Fruit fly (Drosophila melanogaster) whole organism, embryonic: ENCODE results near the gene CG31816.

Experiments
- Atf6 ChIP-seq: fragments of 200-800 bp; sonication (Bioruptor generic); IDR thresholded peaks from 2 replicates; pipeline ENCODE4 v1.3.6; 2022; ENCODE audit warnings: missing biosample characterization, missing genetic modification characterization
- CG10147 ChIP-seq: fragments of 200-800 bp; sonication (Bioruptor generic); optimal IDR thresholded peaks from 2 replicates; lab custom pipeline; 2019; ENCODE audit warnings: missing biosample characterization, mild to moderate bottlenecking, missing genetic modification characterization, moderate library complexity
- CG10321 ChIP-seq: fragments of 200-800 bp; sonication (Bioruptor generic); IDR thresholded peaks from 2 replicates; pipeline ENCODE4 v1.3.6; 2022; ENCODE audit warnings: missing biosample characterization, missing genetic modification characterization
- CG10431 ChIP-seq: fragments of 200-800 bp; sonication (Bioruptor generic); optimal IDR thresholded peaks from 3 replicates; lab custom pipeline; 2018; ENCODE audit warnings: missing biosample characterization, mild to moderate bottlenecking, missing genetic modification characterization
- CG11398 ChIP-seq: fragments of 200-800 bp; sonication (Bioruptor generic); optimal IDR thresholded peaks from 2 replicates; lab custom pipeline; 2016; ENCODE audit warnings: missing biosample characterization, missing genetic modification characterization
- CG11456 ChIP-seq: fragments of 200-800 bp; sonication (Bioruptor generic); IDR thresholded peaks from 3 replicates; pipeline ENCODE4 v1.3.6; 2022; ENCODE audit warnings: missing biosample characterization, missing genetic modification characterization
- CG11695 ChIP-seq: fragments of 200-800 bp; sonication (Bioruptor generic); IDR thresholded peaks from 3 replicates; pipeline ENCODE4 v1.3.6; 2022; ENCODE audit warnings: missing biosample characterization, missing genetic modification characterization
- CG14014 ChIP-seq: fragments of 200-800 bp; sonication (Bioruptor generic); IDR thresholded peaks from 2 replicates; pipeline ENCODE4 v1.3.6; 2022; ENCODE audit warnings: missing biosample characterization, missing genetic modification characterization
- CG15011 ChIP-seq: fragments of 200-800 bp; sonication (Bioruptor generic); optimal IDR thresholded peaks from 3 replicates; lab custom pipeline; 2018; ENCODE audit warnings: missing biosample characterization, mild to moderate bottlenecking, missing genetic modification characterization
- CG15514 ChIP-seq: fragments of 200-800 bp; sonication (Bioruptor generic); optimal IDR thresholded peaks from 3 replicates; lab custom pipeline; 2017; ENCODE audit warnings: missing biosample characterization, missing genetic modification characterization, mild to moderate bottlenecking, moderate library complexity, missing genetic modification reagents
- CG16813 ChIP-seq: fragments of 200-800 bp; sonication (Bioruptor generic); IDR thresholded peaks from 3 replicates; pipeline ENCODE4 v1.3.6; 2022; ENCODE audit warnings: missing biosample characterization, missing genetic modification characterization; ENCODE audit not compliant: partially characterized antibody
- CG17568 ChIP-seq: fragments of 200-800 bp; sonication (Bioruptor generic); optimal IDR thresholded peaks from 2 replicates; lab custom pipeline; 2018; ENCODE audit warnings: missing biosample characterization, mild to moderate bottlenecking, missing genetic modification characterization, moderate library complexity
- CG2678 ChIP-seq: fragments of 200-800 bp; sonication (Bioruptor generic); optimal IDR thresholded peaks from 3 replicates; lab custom pipeline; 2019; ENCODE audit warnings: missing biosample characterization, mild to moderate bottlenecking, missing genetic modification characterization, moderate library complexity
- CG2712 ChIP-seq: fragments of 200-800 bp; optimal IDR thresholded peaks from 3 replicates; lab custom pipeline; 2019; ENCODE audit warnings: missing biosample characterization, mild to moderate bottlenecking, missing genetic modification characterization, moderate library complexity
- CG2875 ChIP-seq: fragments of 200-800 bp; sonication (Bioruptor generic); optimal IDR thresholded peaks from 2 replicates; lab custom pipeline; 2017; ENCODE audit warnings: missing biosample characterization, mild to moderate bottlenecking, missing genetic modification characterization, missing genetic modification reagents
- CG3838 ChIP-seq: fragments of 200-800 bp; sonication (Bioruptor generic); optimal IDR thresholded peaks from 3 replicates; lab custom pipeline; 2016; ENCODE audit warnings: missing biosample characterization, missing genetic modification characterization
- CG6272 ChIP-seq: fragments of 200-800 bp; sonication (Bioruptor generic); IDR thresholded peaks from 2 replicates; pipeline ENCODE4 v1.3.6; 2022; ENCODE audit warnings: missing biosample characterization, missing genetic modification characterization
- CG6791 ChIP-seq: fragments of 200-800 bp; sonication (Bioruptor generic); IDR thresholded peaks from 3 replicates; pipeline ENCODE4 v1.3.6; 2022; ENCODE audit warnings: missing biosample characterization, missing genetic modification characterization; ENCODE audit not compliant: partially characterized antibody
- CG7987 ChIP-seq: fragments of 200-800 bp; sonication (Bioruptor generic); optimal IDR thresholded peaks from 2 replicates; lab custom pipeline; 2018; ENCODE audit warnings: missing biosample characterization, mild to moderate bottlenecking, missing genetic modification characterization, moderate library complexity
- CG8290 ChIP-seq, 3 experiments: fragments of 200-800 bp; sonication (Bioruptor generic); optimal IDR thresholded peaks; 2 replicates each; lab custom pipeline; 2016 to 2019; ENCODE audit warnings: missing biosample characterization in 3 of 3, missing genetic modification characterization in 3 of 3, mild to moderate bottlenecking in 2 of 3, moderate library complexity in 1 of 3
- CkIIα-i1 ChIP-seq: fragments of 200-800 bp; sonication (Bioruptor generic); IDR thresholded peaks from 2 replicates; pipeline ENCODE4 v1.3.6; 2022; ENCODE audit warnings: missing biosample characterization, missing genetic modification characterization
- Deaf1 ChIP-seq: fragments of 200-800 bp; optimal IDR thresholded peaks from 3 replicates; lab custom pipeline; 2019; ENCODE audit warnings: missing biosample characterization, mild to moderate bottlenecking, missing genetic modification characterization, moderate library complexity
- Dfd ChIP-seq, 2 experiments: fragments of >200 bp; optimal IDR thresholded peaks; 2 replicates each; lab custom pipeline; 2017; ENCODE audit warnings: missing biosample characterization in 2 of 2, missing genetic modification characterization in 2 of 2
- Dll ChIP-seq: fragments of 200-800 bp; sonication (Bioruptor generic); IDR thresholded peaks from 4 replicates; pipeline ENCODE4 v1.3.6; 2022; ENCODE audit warnings: missing biosample characterization, missing genetic modification characterization; ENCODE audit not compliant: partially characterized antibody
- Doc2 ChIP-seq: fragments of 200-800 bp; sonication (Bioruptor generic); IDR thresholded peaks from 2 replicates; pipeline ENCODE4 v1.3.6; 2022; ENCODE audit warnings: missing biosample characterization, missing genetic modification characterization
- Doc3 ChIP-seq: fragments of 200-800 bp; sonication (Bioruptor generic); IDR thresholded peaks from 3 replicates; pipeline ENCODE4 v1.3.6; 2022; ENCODE audit warnings: missing biosample characterization, missing genetic modification characterization; ENCODE audit not compliant: partially characterized antibody
- H15 ChIP-seq: fragments of 200-800 bp; sonication (Bioruptor generic); IDR thresholded peaks from 3 replicates; pipeline ENCODE4 v1.3.6; 2022; ENCODE audit warnings: missing biosample characterization, missing genetic modification characterization
- HLH4C ChIP-seq: fragments of 200-800 bp; sonication (Bioruptor generic); IDR thresholded peaks from 3 replicates; pipeline ENCODE4 v1.3.6; 2022; ENCODE audit warnings: missing biosample characterization, missing genetic modification characterization; ENCODE audit not compliant: partially characterized antibody
- Max ChIP-seq: fragments of 200-800 bp; sonication (Bioruptor generic); optimal IDR thresholded peaks from 2 replicates; lab custom pipeline; 2016; ENCODE audit warnings: missing biosample characterization, mild to moderate bottlenecking, missing genetic modification characterization
- Med ChIP-seq: fragments of 200-800 bp; sonication (Bioruptor generic); peaks from one replicate; lab custom pipeline; 2016; ENCODE audit warnings: missing biosample characterization, missing genetic modification characterization, mild to moderate bottlenecking, inconsistent platforms, moderate library complexity
- Nf-YB ChIP-seq: fragments of 200-800 bp; sonication (Bioruptor generic); optimal IDR thresholded peaks from 3 replicates; lab custom pipeline; 2019; ENCODE audit warnings: missing biosample characterization, mild to moderate bottlenecking, missing genetic modification characterization, moderate library complexity
- Sry-β ChIP-seq: fragments of 200-800 bp; sonication (Bioruptor generic); optimal IDR thresholded peaks from 2 replicates; lab custom pipeline; 2018; ENCODE audit warnings: missing biosample characterization, mild to moderate bottlenecking, missing genetic modification characterization, moderate library complexity
- Xrp1 ChIP-seq: fragments of 200-800 bp; sonication (Bioruptor generic); IDR thresholded peaks from 2 replicates; pipeline ENCODE4 v1.3.6; 2022; ENCODE audit warnings: missing biosample characterization, missing genetic modification characterization
- chm ChIP-seq: fragments of 200-800 bp; sonication (Bioruptor generic); IDR thresholded peaks from 2 replicates; pipeline ENCODE4 v1.3.6; 2022; ENCODE audit warnings: missing biosample characterization, missing genetic modification characterization
- croc ChIP-seq: fragments of 200-800 bp; sonication (Bioruptor generic); conservative IDR thresholded peaks from 3 replicates; pipeline ENCODE4 v1.3.6; 2022; ENCODE audit warnings: missing biosample characterization, missing genetic modification characterization
- da ChIP-seq: fragments of 200-800 bp; sonication (Bioruptor generic); optimal IDR thresholded peaks from 2 replicates; lab custom pipeline; 2016; ENCODE audit warnings: missing biosample characterization, missing genetic modification characterization
- danr ChIP-seq: fragments of 200-800 bp; sonication (Bioruptor generic); IDR thresholded peaks from 2 replicates; pipeline ENCODE4 v1.3.6; 2022; ENCODE audit warnings: missing biosample characterization, missing genetic modification characterization
- en ChIP-seq: fragments of 200-800 bp; sonication (Bioruptor generic); optimal IDR thresholded peaks from 2 replicates; lab custom pipeline; 2016; ENCODE audit warnings: missing biosample characterization, missing genetic modification characterization
- exex ChIP-seq: fragments of 200-800 bp; sonication (Bioruptor generic); optimal IDR thresholded peaks from 4 replicates; lab custom pipeline; 2018; ENCODE audit warnings: missing biosample characterization, mild to moderate bottlenecking, missing genetic modification characterization, moderate library complexity
- fd64A ChIP-seq: fragments of 200-800 bp; sonication (Bioruptor generic); optimal IDR thresholded peaks from 3 replicates; lab custom pipeline; 2018; ENCODE audit warnings: missing biosample characterization, mild to moderate bottlenecking, missing genetic modification characterization
- fu2 ChIP-seq: fragments of 200-800 bp; sonication (Bioruptor generic); optimal IDR thresholded peaks from 2 replicates; lab custom pipeline; 2016; ENCODE audit warnings: missing biosample characterization, missing genetic modification characterization
- her ChIP-seq: fragments of 200-800 bp; sonication (Bioruptor generic); optimal IDR thresholded peaks from 2 replicates; lab custom pipeline; 2016; ENCODE audit warnings: missing biosample characterization, missing genetic modification characterization
- ind ChIP-seq: fragments of 200-800 bp; sonication (Bioruptor generic); optimal IDR thresholded peaks from 3 replicates; lab custom pipeline; 2016; ENCODE audit warnings: missing biosample characterization, missing genetic modification characterization
- kah ChIP-seq: fragments of 200-800 bp; sonication (Bioruptor generic); optimal IDR thresholded peaks from 2 replicates; lab custom pipeline; 2018; ENCODE audit warnings: missing biosample characterization, mild to moderate bottlenecking, missing genetic modification characterization
- kni ChIP-seq: fragments of 200-800 bp; sonication (Bioruptor generic); optimal IDR thresholded peaks from 3 replicates; lab custom pipeline; 2017; ENCODE audit warnings: mild to moderate bottlenecking, missing biosample characterization, missing genetic modification reagents, missing genetic modification characterization
- sens-2 ChIP-seq: fragments of 200-800 bp; sonication (Bioruptor generic); IDR thresholded peaks from 2 replicates; pipeline ENCODE4 v1.3.6; 2022; ENCODE audit warnings: missing biosample characterization, missing genetic modification characterization
- stwl ChIP-seq: fragments of 200-800 bp; sonication (Bioruptor generic); optimal IDR thresholded peaks from 3 replicates; lab custom pipeline; 2018; ENCODE audit warnings: missing biosample characterization, mild to moderate bottlenecking, missing genetic modification characterization, moderate library complexity
- wdn ChIP-seq: fragments of 200-800 bp; sonication (Bioruptor generic); IDR thresholded peaks from 2 replicates; pipeline ENCODE4 v1.3.6; 2022; ENCODE audit warnings: missing biosample characterization, missing genetic modification characterization

The CG31816 gene

DNA sequence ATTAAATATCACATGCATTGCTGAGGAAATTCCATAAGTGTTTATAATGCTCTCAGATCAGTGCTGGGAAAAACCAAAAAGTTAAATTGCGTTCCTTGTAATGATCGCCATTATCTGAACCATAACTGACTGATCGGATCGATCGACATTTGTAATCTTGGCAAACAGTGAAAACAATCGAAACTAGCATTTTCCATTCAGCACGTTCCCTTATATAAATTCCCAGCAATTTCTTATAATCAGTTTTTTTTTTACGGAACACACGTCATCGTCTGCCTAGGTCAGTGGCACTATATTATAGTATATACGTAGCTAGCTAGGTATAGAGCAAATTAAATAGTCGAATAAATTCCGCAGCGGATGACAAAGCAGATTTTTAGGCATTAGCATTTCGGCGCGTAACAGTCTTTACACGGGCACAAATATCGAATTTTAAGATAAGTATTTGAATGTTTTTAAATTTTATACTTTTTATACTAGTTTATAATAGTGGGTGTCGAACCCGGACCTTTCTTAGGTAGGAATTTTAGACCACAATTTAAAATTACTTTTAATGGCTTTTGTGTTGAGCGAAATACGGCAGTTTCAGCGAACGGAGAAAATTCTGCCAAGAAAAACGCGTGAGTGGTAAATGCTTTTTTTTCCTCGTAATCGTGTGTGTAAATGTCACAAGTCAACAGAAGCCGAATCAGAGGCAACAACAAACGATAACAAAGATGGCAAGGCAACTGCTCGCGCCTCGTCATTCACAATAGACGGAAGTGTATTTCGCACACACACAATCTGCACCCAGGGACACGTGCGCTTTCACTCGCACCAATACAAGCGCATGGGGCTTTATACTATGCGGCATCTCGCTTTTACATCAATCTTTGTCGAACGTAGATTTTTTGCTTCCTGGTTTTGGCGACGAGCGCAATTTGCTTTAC, 12.6 kb upstream of the CG31816 start (continued):
- TF ChIP-seq fd64A (GFP tag; lab: Kevin White, UChicago) (no peak), CG3838 (GFP tag; lab: Kevin White, UChicago) (no peak), her (no peak), CG11695 (GFP tag; lab: Robert Waterston, UW) (no peak), Nf-YB (GFP tag; lab: Kevin White, UChicago) (no peak), Doc2 (no peak), CG7987 (GFP tag; lab: Kevin White, UChicago) (no peak), en (GFP tag; lab: Kevin White, UChicago) (no peak), CG6791 (GFP tag; lab: Robert Waterston, UW) (no peak), CG2875 (GFP tag; lab: Kevin White, UChicago) (no peak), CkIIα-i1 (GFP tag; lab: Robert Waterston, UW) (no peak), HLH4C (GFP tag; lab: Robert Waterston, UW) (no peak), CG17568 (GFP tag; lab: Kevin White, UChicago) (no peak), chm (GFP tag; lab: Robert Waterston, UW) (peak; percentile 45; the same call in 1 of the 2 replicates), kni (GFP tag; lab: Kevin White, UChicago) (no peak), kah (GFP tag; lab: Kevin White, UChicago) (no peak), CG16813 (GFP tag; lab: Robert Waterston, UW) (no peak), Atf6 (GFP tag; lab: Robert Waterston, UW) (0 out of 2 replicates have a peak, but pooled peaks have one; percentile 47), CG2678 (tag; lab: Kevin White, UChicago) (no peak), da (GFP tag; lab: Kevin White, UChicago) (no peak), Med (peak; percentile 76), CG2712 (tag; lab: Kevin White, UChicago) (peak; percentile 70), wdn (GFP tag; lab: Robert Waterston, UW) (no peak), Dfd (GFP tag; optimal IDR thresholded peaks at IDR 0.05; lab: Kevin White, UChicago) (no peak), stwl (tag; lab: Kevin White, UChicago) (no peak), Deaf1 (tag; lab: Kevin White, UChicago) (peak; percentile 13), CG14014 (GFP tag; lab: Robert Waterston, UW) (no peak), CG8290 (GFP tag; optimal IDR thresholded peaks at IDR 0.05; lab: Kevin White, UChicago) (no peak), CG8290 (tag; optimal IDR thresholded peaks at IDR 0.05; lab: Kevin White, UChicago) (peak in 1 of 2 experiments; percentile 54), CG10147 (GFP tag; lab: Kevin White, UChicago) (no peak), H15 (GFP tag; lab: Robert Waterston, UW) (no peak), CG15011 (GFP tag; lab: Kevin White, UChicago) (no peak), CG11456 (GFP tag; lab: Robert Waterston, UW) (0 out of 3 replicates have a peak, but pooled peaks have one; percentile 37), sens-2 (no peak), fu2 (GFP tag; lab: Kevin White, UChicago) (no peak), CG10321 (GFP tag; lab: Robert Waterston, UW) (peak; percentile 54; the same call in 1 of the 2 replicates), Xrp1 (GFP tag; lab: Robert Waterston, UW) (peak; percentile 27; the same call in 1 of the 2 replicates), exex (peak; percentile 31), danr (no peak), Dll (GFP tag; lab: Robert Waterston, UW) (no peak), Sry-β (no peak), CG15514 (GFP tag; lab: Kevin White, UChicago) (no peak), ind (no peak), Doc3 (GFP tag; lab: Robert Waterston, UW) (no peak), croc (GFP tag; lab: Robert Waterston, UW) (no peak), CG11398 (GFP tag; lab: Kevin White, UChicago) (no peak), CG6272 (0 out of 2 replicates have a peak, but pooled peaks have one; percentile 13), CG10431 (no peak), Max (no peak)
